Fruit fly (Drosophila melanogaster) S2 (cell line): ENCODE data around the gene Ir94a.

Experiments used
- CG8478 ChIP-seq: fragments of >200 bp; optimal IDR thresholded peaks from 2 replicates; lab custom pipeline; 2018
- CTCF ChIP-seq, 2 experiments: fragments of >200 bp; optimal IDR thresholded peaks; 2 replicates each; lab custom pipeline; 2018

DNA sequence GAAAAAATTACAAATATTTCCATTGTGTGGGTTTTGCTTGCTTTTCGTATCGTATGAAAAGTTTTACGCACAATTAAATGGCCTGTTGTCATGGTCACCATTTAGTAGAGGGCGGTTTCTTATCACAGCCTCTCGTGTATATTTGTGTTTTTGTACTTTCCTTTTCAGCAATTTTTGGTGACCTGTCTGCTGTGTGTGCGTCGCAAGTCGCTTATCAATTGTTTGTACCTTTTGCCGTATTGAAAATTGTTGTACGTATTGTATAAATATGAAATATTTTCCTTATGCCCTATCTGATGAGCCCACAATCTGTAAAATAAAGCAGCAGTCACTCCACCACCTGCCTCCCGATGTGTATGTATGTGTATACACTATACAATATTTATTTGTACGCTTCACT lies 46.8 kb upstream of the Ir94a start:
- TF ChIP-seq CTCF (optimal IDR thresholded peaks at IDR 0.05; lab: Kevin White, UChicago) (no peak), CG8478 (lab: Kevin White, UChicago) (no peak)
